Worm (Caenorhabditis elegans) whole organism, young adult: ENCODE measurements around the gene C46F11.4.
A peak's percentile ranks its signal among the peaks of the same experiment; 100 is the strongest.

Source experiments
- B0261.1 ChIP-seq: sonication (generic microtip); optimal IDR thresholded peaks from 2 replicates; lab custom pipeline; 2016; ENCODE audit warnings: mild to moderate bottlenecking, missing genetic modification characterization, moderate library complexity, missing compliant biosample characterization
- B0336.3 ChIP-seq: fragments of 200-800 bp; sonication (Bioruptor generic); IDR thresholded peaks from 2 replicates; pipeline ENCODE4 v1.3.6; 2022; ENCODE audit warnings: missing genetic modification characterization, missing compliant biosample characterization
- C06A6.2 ChIP-seq: fragments of 200-800 bp; sonication (Bioruptor generic); conservative IDR thresholded peaks from 2 replicates; pipeline ENCODE4 v1.3.6; 2022; ENCODE audit warnings: missing genetic modification characterization, missing compliant biosample characterization
- F23B12.7 ChIP-seq: sonication (generic microtip); optimal IDR thresholded peaks from 2 replicates; lab custom pipeline; 2017; ENCODE audit warnings: missing genetic modification characterization, mild to moderate bottlenecking, missing compliant biosample characterization, antibody characterized with exemption, moderate library complexity; ENCODE audit not compliant: insufficient read depth
- F37B4.10 ChIP-seq: fragments of 200-800 bp; sonication (Bioruptor generic); IDR thresholded peaks from 2 replicates; pipeline ENCODE4 v1.3.6; 2022; ENCODE audit warnings: missing genetic modification characterization, missing compliant biosample characterization
- K12H6.12 ChIP-seq: fragments of 200-800 bp; sonication (Bioruptor generic); optimal IDR thresholded peaks from 2 replicates; lab custom pipeline; 2018; ENCODE audit warnings: mild to moderate bottlenecking, missing genetic modification characterization, missing compliant biosample characterization
- Y53F4B.3 ChIP-seq: fragments of 200-800 bp; sonication (Bioruptor generic); IDR thresholded peaks from 2 replicates; pipeline ENCODE4 v1.3.6; 2022; ENCODE audit warnings: missing genetic modification reagents, missing genetic modification characterization, missing compliant biosample characterization
- Y79H2A.3 ChIP-seq: fragments of 200-800 bp; sonication (Bioruptor generic); conservative IDR thresholded peaks from 2 replicates; pipeline ENCODE4 v1.3.6; 2022; ENCODE audit warnings: missing genetic modification reagents, missing genetic modification characterization, missing compliant biosample characterization
- ZK185.1 ChIP-seq: sonication (generic microtip); optimal IDR thresholded peaks from 2 replicates; lab custom pipeline; 2016; ENCODE audit warnings: mild to moderate bottlenecking, missing genetic modification characterization, missing compliant biosample characterization; ENCODE audit not compliant: poor library complexity, severe bottlenecking
- akir-1 ChIP-seq: fragments of 200-800 bp; sonication (Bioruptor generic); optimal IDR thresholded peaks from 2 replicates; lab custom pipeline; 2018; ENCODE audit warnings: mild to moderate bottlenecking, missing genetic modification characterization, moderate library complexity, missing compliant biosample characterization
- ama-1 ChIP-seq, 3 experiments: fragments of 150-350 bp in 1 of 3; sonication (generic microtip) in 2 of 3; optimal IDR thresholded peaks; 2 replicates each; lab custom pipeline; 2014 to 2018; ENCODE audit warnings: missing biosample characterization in 2 of 3, missing genetic modification characterization in 2 of 3, missing genetic modification reagents in 2 of 3
- athp-1 ChIP-seq: sonication (generic microtip); optimal IDR thresholded peaks from 2 replicates; lab custom pipeline; 2017; ENCODE audit warnings: mild to moderate bottlenecking, missing genetic modification characterization, missing compliant biosample characterization
- bed-1 ChIP-seq: fragments of 200-800 bp; sonication (Bioruptor generic); IDR thresholded peaks from 2 replicates; pipeline ENCODE4 v1.3.6; 2022; ENCODE audit warnings: missing genetic modification reagents, missing genetic modification characterization, missing compliant biosample characterization
- bed-2 ChIP-seq: fragments of 200-800 bp; sonication (Bioruptor generic); IDR thresholded peaks from 2 replicates; pipeline ENCODE4 v1.3.6; 2022; ENCODE audit warnings: missing genetic modification reagents, missing genetic modification characterization, missing compliant biosample characterization
- cebp-1 ChIP-seq, 2 experiments: fragments of 200-800 bp in 1 of 2; sonication (Bioruptor generic) in 1 of 2; sonication (generic microtip) in 1 of 2; IDR thresholded peaks in 1 of 2; optimal IDR thresholded peaks in 1 of 2; 2 replicates each; pipeline versions ENCODE4 v1.3.6 to Lab custom; 2017 to 2022; ENCODE audit warnings: missing compliant biosample characterization in 2 of 2, missing genetic modification characterization in 2 of 2, mild to moderate bottlenecking in 1 of 2, missing genetic modification reagents in 1 of 2, moderate library complexity in 1 of 2
- ceh-27 ChIP-seq: fragments of 200-800 bp; sonication (Bioruptor generic); optimal IDR thresholded peaks from 2 replicates; lab custom pipeline; 2018; ENCODE audit warnings: mild to moderate bottlenecking, missing genetic modification characterization, moderate library complexity, missing compliant biosample characterization
- ceh-40 ChIP-seq: fragments of 200-800 bp; sonication (Bioruptor generic); IDR thresholded peaks from 2 replicates; pipeline ENCODE4 v1.3.6; 2022; ENCODE audit warnings: missing genetic modification characterization, missing compliant biosample characterization
- dox-1 ChIP-seq: fragments of 200-800 bp; sonication (Bioruptor generic); IDR thresholded peaks from 2 replicates; pipeline ENCODE4 v1.3.6; 2022; ENCODE audit warnings: missing genetic modification reagents, missing genetic modification characterization, missing compliant biosample characterization
- efl-1 ChIP-seq: fragments of 150-350 bp; optimal IDR thresholded peaks from 2 replicates; lab custom pipeline; 2014; ENCODE audit warnings: missing biosample characterization, missing genetic modification reagents, missing genetic modification characterization
- ekl-4 ChIP-seq: fragments of 200-800 bp; sonication (Bioruptor generic); IDR thresholded peaks from 2 replicates; pipeline ENCODE4 v1.3.6; 2022; ENCODE audit warnings: missing genetic modification reagents, missing genetic modification characterization, missing compliant biosample characterization
- hlh-12 ChIP-seq: sonication (generic microtip); optimal IDR thresholded peaks from 2 replicates; lab custom pipeline; 2016; ENCODE audit warnings: missing genetic modification characterization, missing compliant biosample characterization
- hmg-1.2 ChIP-seq: fragments of 200-800 bp; sonication (Bioruptor generic); IDR thresholded peaks from 2 replicates; pipeline ENCODE4 v1.3.6; 2022; ENCODE audit warnings: missing genetic modification reagents, missing genetic modification characterization, missing compliant biosample characterization
- hsf-1 ChIP-seq: fragments of 200-800 bp; sonication (Bioruptor generic); IDR thresholded peaks from 2 replicates; pipeline ENCODE4 v1.3.6; 2022; ENCODE audit warnings: missing genetic modification reagents, missing genetic modification characterization, missing compliant biosample characterization
- lin-35 ChIP-seq, 3 experiments: fragments of 150-350 bp in 2 of 3; sonication (generic microtip) in 1 of 3; optimal IDR thresholded peaks; 2 replicates each; lab custom pipeline; 2014 to 2018; ENCODE audit warnings: missing biosample characterization in 3 of 3, missing genetic modification characterization in 3 of 3, missing genetic modification reagents in 3 of 3
- lin-40 ChIP-seq: sonication (generic microtip); optimal IDR thresholded peaks from 2 replicates; lab custom pipeline; 2016; ENCODE audit warnings: missing genetic modification characterization, mild to moderate bottlenecking, missing compliant biosample characterization, missing genotype, missing genetic modification reagents
- lir-1 ChIP-seq: fragments of 200-800 bp; sonication (Bioruptor generic); conservative IDR thresholded peaks from 2 replicates; pipeline ENCODE4 v1.3.6; 2022; ENCODE audit warnings: missing genetic modification reagents, missing genetic modification characterization, missing compliant biosample characterization
- nhr-27 ChIP-seq: fragments of 200-800 bp; sonication (Bioruptor generic); optimal IDR thresholded peaks from 2 replicates; lab custom pipeline; 2018; ENCODE audit warnings: mild to moderate bottlenecking, missing genetic modification characterization, moderate library complexity, missing compliant biosample characterization
- nhr-80 ChIP-seq: sonication (generic microtip); optimal IDR thresholded peaks from 2 replicates; lab custom pipeline; 2016; ENCODE audit warnings: missing genetic modification characterization, missing compliant biosample characterization
- nhr-90 ChIP-seq: sonication (generic microtip); optimal IDR thresholded peaks from 2 replicates; lab custom pipeline; 2016; ENCODE audit warnings: missing genotype, mild to moderate bottlenecking, missing genetic modification characterization, missing compliant biosample characterization
- pbrm-1 ChIP-seq: fragments of 200-800 bp; sonication (Bioruptor generic); IDR thresholded peaks from 2 replicates; pipeline ENCODE4 v1.3.6; 2022; ENCODE audit warnings: missing genetic modification reagents, missing genetic modification characterization, missing compliant biosample characterization
- rcor-1 ChIP-seq: fragments of 200-800 bp; sonication (Bioruptor generic); IDR thresholded peaks from 2 replicates; pipeline ENCODE4 v1.3.6; 2022; ENCODE audit warnings: missing genetic modification reagents, missing genetic modification characterization, missing compliant biosample characterization
- rpc-1 ChIP-seq, 2 experiments: fragments of 150-350 bp in 1 of 2; sonication (generic microtip) in 1 of 2; optimal IDR thresholded peaks; 2 replicates each; lab custom pipeline; 2014 to 2018; ENCODE audit warnings: missing biosample characterization in 1 of 2, missing genetic modification characterization in 1 of 2, missing genetic modification reagents in 1 of 2, missing genotype in 1 of 2
- sdz-38 ChIP-seq: sonication (generic microtip); optimal IDR thresholded peaks from 2 replicates; lab custom pipeline; 2016; ENCODE audit warnings: missing genotype, missing genetic modification characterization, missing compliant biosample characterization
- ztf-25 ChIP-seq: fragments of 200-800 bp; sonication (Bioruptor generic); IDR thresholded peaks from 2 replicates; pipeline ENCODE4 v1.3.6; 2022; ENCODE audit warnings: missing genetic modification reagents, missing genetic modification characterization, missing compliant biosample characterization

Gene C46F11.4

DNA sequence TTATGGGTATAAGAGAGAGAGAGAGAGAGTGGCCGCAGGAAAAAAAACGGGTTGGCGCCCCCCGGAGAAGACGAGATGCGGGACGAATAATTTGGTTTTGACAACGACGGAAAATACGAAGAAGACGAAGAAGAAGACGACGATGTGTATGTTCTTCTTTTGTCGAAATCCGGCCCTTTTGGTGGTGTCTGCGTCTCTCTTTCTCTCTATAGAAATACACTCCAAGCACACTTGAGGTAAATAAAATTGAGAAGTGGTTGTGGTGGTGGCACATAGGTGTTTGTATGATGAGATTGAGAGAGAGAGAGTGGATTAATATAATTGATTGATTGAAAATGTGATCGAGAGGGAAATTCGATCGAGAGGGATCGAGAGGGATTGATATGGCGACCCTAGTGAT, 8.7 kb upstream of the C46F11.4 start:
- TF ChIP-seq dox-1 (GFP tag; lab: Robert Waterston, UW) (no peak), K12H6.12 (tag; lab: Kevin White, UChicago) (peak; percentile 22), Y53F4B.3 (no peak), nhr-80 (tag; lab: Kevin White, UChicago) (no peak), lin-35 (GFP tag; optimal IDR thresholded peaks at IDR 0.05; lab: Kevin White, UChicago) (peak in 1 of 3 experiments; percentile 2), ceh-27 (peak; percentile 89), cebp-1 (GFP tag; IDR thresholded peaks at IDR 0.05; lab: Robert Waterston, UW) (no peak), cebp-1 (tag; optimal IDR thresholded peaks at IDR 0.05; lab: Kevin White, UChicago) (peak; percentile 21), lin-40 (tag; lab: Kevin White, UChicago) (peak; percentile 11)
- TF ChIP-seq, all 124 proteins: peak for 5

DNA sequence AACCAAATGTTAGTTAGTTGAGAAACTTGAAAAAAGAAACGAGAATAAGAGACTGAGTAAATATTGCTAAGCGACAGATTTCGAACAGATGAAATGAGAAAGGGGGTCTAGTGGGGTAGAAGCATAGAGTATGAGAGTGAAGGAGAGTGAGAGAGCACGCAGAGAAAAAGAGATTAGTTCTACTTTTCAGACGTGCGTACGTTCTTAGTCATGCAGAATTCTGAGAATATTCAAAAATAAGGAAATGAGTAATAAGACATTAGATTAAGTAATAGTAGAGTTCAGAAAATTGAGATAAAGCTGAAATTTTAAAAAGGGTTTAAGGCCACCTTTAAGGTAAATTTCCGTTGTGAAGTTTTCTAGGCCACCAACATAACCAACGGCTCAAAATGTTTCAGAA, 6.9 kb upstream of the C46F11.4 start:
- no peak for TF ChIP-seq F23B12.7 (tag; lab: Kevin White, UChicago)
- no peak for TF ChIP-seq pbrm-1 (GFP tag; lab: Robert Waterston, UW)
- no peak for TF ChIP-seq B0261.1 (tag; lab: Kevin White, UChicago)
- no peak for TF ChIP-seq nhr-90
- no peak for TF ChIP-seq nhr-27 (tag; lab: Kevin White, UChicago)
- TF ChIP-seq hmg-1.2 (GFP tag; lab: Robert Waterston, UW), result 0 out of 2 replicates have a peak, but pooled peaks have one; percentile 5
- no peak for TF ChIP-seq sdz-38 (tag; lab: Kevin White, UChicago)

DNA sequence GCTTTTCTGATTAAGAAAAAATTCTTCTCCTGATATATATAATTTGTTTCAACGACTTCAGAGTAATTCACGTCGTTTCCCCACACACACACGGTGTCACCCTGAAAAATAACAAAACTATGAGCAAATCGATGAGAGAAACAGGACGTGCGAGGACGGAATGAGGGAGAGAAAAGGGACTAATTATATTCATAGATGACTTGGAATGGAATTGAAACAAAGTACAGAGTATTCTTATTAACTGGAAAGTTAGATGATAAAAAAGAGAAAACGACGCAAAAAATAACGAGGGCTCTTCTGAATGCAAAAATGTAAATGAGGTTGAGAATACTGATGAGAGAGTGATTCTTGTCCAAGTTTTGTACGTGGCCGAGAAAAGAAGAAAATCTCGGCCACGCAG, 6.2 kb upstream of the C46F11.4 start, which contains the start of gene C46F11.6:
TSS of gene C46F11.6 (minus strand) at position 101 of the 400 bp plus-strand sequence.
- TF ChIP-seq akir-1 (GFP tag; lab: Kevin White, UChicago), result no peak
- no peak for TF ChIP-seq ama-1 (optimal IDR thresholded peaks at IDR 0.05; lab: Kevin White, UChicago)
- no peak for TF ChIP-seq ama-1 (GFP tag; optimal IDR thresholded peaks at IDR 0.05; lab: Kevin White, UChicago)
- no peak for TF ChIP-seq rpc-1 (optimal IDR thresholded peaks at IDR 0.05; lab: Kevin White, UChicago)
- no peak for TF ChIP-seq rpc-1 (tag; optimal IDR thresholded peaks at IDR 0.05; lab: Kevin White, UChicago)
- no peak for TF ChIP-seq C06A6.2 (GFP tag; lab: Robert Waterston, UW)
- no peak for TF ChIP-seq lir-1 (GFP tag; lab: Robert Waterston, UW)
- no peak for TF ChIP-seq F37B4.10 (GFP tag; lab: Robert Waterston, UW)
- TF ChIP-seq B0336.3 (GFP tag; lab: Robert Waterston, UW), result no peak
- TF ChIP-seq bed-1, result no peak
- no peak for TF ChIP-seq hlh-12
- TF ChIP-seq bed-2 (GFP tag; lab: Robert Waterston, UW), result no peak
- TF ChIP-seq hsf-1 (GFP tag; lab: Robert Waterston, UW), result no peak
- no peak for TF ChIP-seq athp-1 (tag; lab: Kevin White, UChicago)
- TF ChIP-seq ekl-4 (GFP tag; lab: Robert Waterston, UW), result no peak
- no peak for TF ChIP-seq rcor-1
- no peak for TF ChIP-seq ceh-40
- TF ChIP-seq F23B12.7 (tag; lab: Kevin White, UChicago), result no peak
- TF ChIP-seq ZK185.1 (tag; lab: Kevin White, UChicago), result no peak
- no peak for TF ChIP-seq ztf-25 (GFP tag; lab: Robert Waterston, UW)

DNA sequence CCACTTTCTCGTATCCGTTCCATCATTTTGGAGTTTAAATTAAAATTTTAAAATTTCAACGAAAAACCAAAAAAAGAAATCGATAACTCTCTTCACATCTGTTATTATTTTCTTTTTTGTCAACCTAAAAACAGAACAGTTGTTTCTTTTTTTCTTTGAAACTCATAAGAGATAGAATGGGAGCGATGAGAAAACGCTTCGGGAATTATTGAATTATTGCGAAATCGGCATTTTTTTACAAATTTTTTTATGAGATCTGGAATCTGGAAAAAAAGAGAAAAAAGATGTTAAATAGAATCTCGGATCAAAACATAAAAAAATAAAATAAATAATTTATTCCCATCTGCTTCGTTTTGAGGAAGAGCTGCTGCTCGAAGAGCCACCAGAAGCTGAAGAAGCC, 6.6 kb downstream of the C46F11.4 start, which contains the start of gene C46F11.5:
TSS of gene C46F11.5 (minus strand) at position 128 of the 400 bp plus-strand sequence.
- TF ChIP-seq Y79H2A.3 (GFP tag; lab: Robert Waterston, UW), result no peak
- TF ChIP-seq cebp-1 (GFP tag; IDR thresholded peaks at IDR 0.05; lab: Robert Waterston, UW), result peak; percentile 75
- TF ChIP-seq cebp-1 (tag; optimal IDR thresholded peaks at IDR 0.05; lab: Kevin White, UChicago), result peak; percentile 97
- no peak for TF ChIP-seq efl-1
- no peak for TF ChIP-seq Y53F4B.3
